Worm (Caenorhabditis elegans) whole organism, L4/young adult: ENCODE measurements around the gene Y22D7AL.15.

Experiments used
- W03F9.2 ChIP-seq: fragments of 150-350 bp; optimal IDR thresholded peaks from 2 replicates; lab custom pipeline; 2014; ENCODE audit warnings: missing biosample characterization, missing genetic modification characterization
- him-1 ChIP-seq: sonication (generic microtip); optimal IDR thresholded peaks from 2 replicates; lab custom pipeline; 2016; ENCODE audit warnings: missing genotype, missing genetic modification reagents, missing genetic modification characterization, missing compliant biosample characterization

ce11 chrIII:1665373-1665772 is 5.7 kb upstream of the Y22D7AL.15 start:
- TF ChIP-seq W03F9.2 (tag; lab: Kevin White, UChicago) (no peak), him-1 (tag; lab: Kevin White, UChicago) (no peak)
